Worm (Caenorhabditis elegans): ENCODE measurements around the gene Y46G5A.8.

Gene Y46G5A.8

DNA sequence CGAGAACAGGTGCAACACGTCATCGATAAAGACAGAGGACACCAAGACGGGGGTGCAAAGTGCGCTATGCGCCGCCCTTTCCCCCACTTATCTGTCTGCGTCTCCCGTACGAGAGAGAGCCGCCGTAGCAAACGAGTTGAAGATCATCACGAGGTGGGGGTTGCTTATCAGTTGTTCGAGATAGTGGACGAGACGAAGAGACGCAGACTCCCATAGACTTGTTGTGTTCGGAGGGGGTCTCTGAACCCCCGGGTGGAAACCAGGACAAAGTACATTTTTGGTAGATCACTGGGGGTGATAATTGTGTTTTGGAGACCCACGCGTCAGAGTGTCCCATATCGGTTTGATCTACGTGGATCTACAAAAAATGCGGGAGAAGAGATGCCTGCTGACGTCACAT, 42.7 kb downstream of the Y46G5A.8 start:
- TF ChIP-seq med-1 (GFP tag; optimal IDR thresholded peaks at IDR 0.05; ENCODE audit: insufficient read depth) (no peak), ztf-23 (GFP tag; IDR thresholded peaks at IDR 0.05) (no peak), klf-2 (GFP tag; conservative IDR thresholded peaks at IDR 0.05) (no peak), cog-1 (tag; optimal IDR thresholded peaks at IDR 0.05) (peak; percentile 54), T22C8.4 (GFP tag; IDR thresholded peaks at IDR 0.05) (no peak), ref-1 (GFP tag; conservative IDR thresholded peaks at IDR 0.05) (no peak), flt-1 (GFP tag; IDR thresholded peaks at IDR 0.05) (peak; percentile 64), tab-1 (GFP tag; IDR thresholded peaks at IDR 0.05) (no peak)

ce11 chrII:12799364-12799763, 43.2 kb downstream of the Y46G5A.8 start:
- TF ChIP-seq flt-1 (GFP tag; IDR thresholded peaks at IDR 0.05) (peak; percentile 25; the same call in 1 of the 2 replicates), ref-1 (GFP tag; conservative IDR thresholded peaks at IDR 0.05) (no peak), tab-1 (GFP tag; IDR thresholded peaks at IDR 0.05) (no peak), klf-2 (GFP tag; conservative IDR thresholded peaks at IDR 0.05) (no peak), ztf-23 (GFP tag; IDR thresholded peaks at IDR 0.05) (0 out of 2 replicates have a peak, but pooled peaks have one; percentile 8), ztf-29 (GFP tag; IDR thresholded peaks at IDR 0.05) (no peak)

ce11 chrII:12799927-12800522, 43.9 kb downstream of the Y46G5A.8 start:
- TF ChIP-seq T22C8.4 (GFP tag; IDR thresholded peaks at IDR 0.05) = no peak

DNA sequence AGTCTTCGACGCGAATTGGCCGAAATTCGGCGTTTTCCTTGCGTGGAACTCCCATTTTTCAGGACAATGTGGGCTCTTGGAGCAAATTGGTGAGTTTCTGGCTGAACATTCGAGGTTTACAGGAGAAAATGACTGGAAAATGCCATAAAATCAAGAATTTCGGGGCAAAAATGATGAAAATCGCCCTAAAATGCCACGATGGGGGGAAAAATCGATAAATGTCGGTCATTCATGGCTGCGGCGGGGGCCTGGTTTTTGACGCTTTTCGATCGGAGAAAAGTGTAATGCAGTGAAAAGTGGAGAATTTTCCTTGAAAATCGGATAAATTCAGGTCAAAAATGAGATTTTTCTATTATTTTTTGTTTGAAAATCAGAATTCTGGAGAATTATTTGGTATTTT, 49.0 kb downstream of the Y46G5A.8 start, which contains the start of the genes Y46G5A.18 and Y46G5A.47:
TSS of gene Y46G5A.18 (minus strand) at position 101 of the 400 bp plus-strand sequence.
TSS of gene Y46G5A.47 (minus strand) at position 146 of the 400 bp plus-strand sequence.
- TF ChIP-seq T22C8.4 (GFP tag; IDR thresholded peaks at IDR 0.05) (peak; percentile 47; the same call in 1 of the 2 replicates), flt-1 (GFP tag; IDR thresholded peaks at IDR 0.05) (no peak)

ce11 chrII:12805765-12806384, 49.7 kb downstream of the Y46G5A.8 start:
- TF ChIP-seq med-1 (GFP tag; optimal IDR thresholded peaks at IDR 0.05; ENCODE audit: insufficient read depth) (no peak), flt-1 (GFP tag; IDR thresholded peaks at IDR 0.05) (no peak), tab-1 (GFP tag; IDR thresholded peaks at IDR 0.05) (no peak), ref-1 (GFP tag; conservative IDR thresholded peaks at IDR 0.05) (no peak), cog-1 (tag; optimal IDR thresholded peaks at IDR 0.05) (no peak), T22C8.4 (GFP tag; IDR thresholded peaks at IDR 0.05) (no peak), ztf-29 (GFP tag; IDR thresholded peaks at IDR 0.05) (no peak), ztf-23 (GFP tag; IDR thresholded peaks at IDR 0.05) (no peak), klf-2 (GFP tag; conservative IDR thresholded peaks at IDR 0.05) (no peak)

DNA sequence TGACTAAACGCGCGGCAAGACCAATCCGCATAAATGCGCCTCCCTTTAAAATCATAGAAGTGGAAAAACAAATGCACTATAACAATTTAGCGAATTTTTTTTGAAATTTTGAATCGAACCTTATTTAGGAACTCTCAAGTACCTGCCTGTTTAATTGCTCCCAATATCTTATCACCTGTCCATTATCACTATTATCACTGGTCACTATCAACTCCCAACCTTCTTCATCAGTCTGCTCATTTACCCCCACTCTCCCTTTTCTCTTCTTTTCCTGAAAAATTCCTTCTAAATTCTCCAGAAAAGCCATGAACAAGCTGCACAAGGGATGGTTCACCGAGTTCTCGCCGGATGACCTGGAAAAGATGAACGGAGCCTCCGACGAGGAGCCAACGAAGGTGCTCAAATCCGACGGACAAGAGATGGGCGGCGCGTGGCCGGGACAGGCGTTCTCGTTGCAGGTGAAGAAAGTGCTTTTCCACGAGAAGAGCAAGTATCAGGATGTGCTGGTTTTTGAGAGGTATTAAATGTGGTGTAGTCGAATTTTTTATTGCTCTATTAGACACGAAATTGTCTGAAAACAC, 50.6 kb downstream of the Y46G5A.8 start, which contains the start of gene spds-1:
TSS of gene spds-1 (plus strand) at position 298 of the 581 bp plus-strand sequence.
- TF ChIP-seq klf-2 (GFP tag; conservative IDR thresholded peaks at IDR 0.05) = no peak
- no peak for TF ChIP-seq med-1 (GFP tag; optimal IDR thresholded peaks at IDR 0.05; ENCODE audit: insufficient read depth)
- TF ChIP-seq cog-1 (tag; optimal IDR thresholded peaks at IDR 0.05) = no peak
- no peak for TF ChIP-seq flt-1 (GFP tag; IDR thresholded peaks at IDR 0.05)
- no peak for TF ChIP-seq ztf-23 (GFP tag; IDR thresholded peaks at IDR 0.05)
- TF ChIP-seq ref-1 (GFP tag; conservative IDR thresholded peaks at IDR 0.05) = no peak
- TF ChIP-seq ztf-29 (GFP tag; IDR thresholded peaks at IDR 0.05) = no peak
- no peak for TF ChIP-seq tab-1 (GFP tag; IDR thresholded peaks at IDR 0.05)

Data from whole organism, midembryonic.